Worm (Caenorhabditis elegans) whole organism, L2 larva: ENCODE results near the gene fbxa-11.

ENCODE experiments used
- F13H6.1 ChIP-seq: sonication (generic microtip); optimal IDR thresholded peaks from 2 replicates; lab custom pipeline; 2016; ENCODE audit warnings: missing genetic modification characterization, missing compliant biosample characterization
- ceh-82 ChIP-seq: fragments of 150-350 bp; optimal IDR thresholded peaks from 2 replicates; lab custom pipeline; 2014; ENCODE audit warnings: missing biosample characterization, missing genetic modification characterization
- elt-1 ChIP-seq: fragments of 150-350 bp; optimal IDR thresholded peaks from 2 replicates; lab custom pipeline; 2014; ENCODE audit warnings: missing biosample characterization, missing genetic modification characterization
- fos-1 ChIP-seq: fragments of 150-350 bp; optimal IDR thresholded peaks from 2 replicates; lab custom pipeline; 2014; ENCODE audit warnings: missing biosample characterization, missing genetic modification characterization
- lin-11 ChIP-seq: fragments of 150-350 bp; sonication (generic microtip); optimal IDR thresholded peaks from 2 replicates; lab custom pipeline; 2014; ENCODE audit warnings: missing biosample characterization, missing genetic modification characterization, inconsistent platforms, mixed read lengths
- lin-39 ChIP-seq: fragments of 150-350 bp; optimal IDR thresholded peaks from 2 replicates; lab custom pipeline; 2014; ENCODE audit warnings: missing biosample characterization, missing genetic modification reagents, missing genetic modification characterization
- mab-5 ChIP-seq: fragments of 150-350 bp; optimal IDR thresholded peaks from 2 replicates; lab custom pipeline; 2014; ENCODE audit warnings: missing biosample characterization, missing genetic modification characterization
- nhr-11 ChIP-seq: fragments of 150-350 bp; optimal IDR thresholded peaks from 2 replicates; lab custom pipeline; 2014; ENCODE audit warnings: missing biosample characterization, missing genetic modification characterization
- sem-4 ChIP-seq: fragments of 150-350 bp; optimal IDR thresholded peaks from 2 replicates; lab custom pipeline; 2014; ENCODE audit warnings: missing biosample characterization, missing genetic modification reagents, missing genetic modification characterization
- zag-1 ChIP-seq: fragments of 150-350 bp; optimal IDR thresholded peaks from 2 replicates; lab custom pipeline; 2014; ENCODE audit warnings: missing biosample characterization, missing genetic modification characterization
- ztf-1 ChIP-seq: fragments of 200-800 bp; sonication (Bioruptor generic); conservative IDR thresholded peaks from 2 replicates; pipeline ENCODE4 v1.3.6; 2022; ENCODE audit warnings: missing genetic modification characterization, missing compliant biosample characterization

ce11 chrIII:952184-952583, 1.5 kb downstream of the fbxa-11 start, which contains the start of gene fbxa-10:
- TF ChIP-seq elt-1 (tag; lab: Kevin White, UChicago) = no peak
- TF ChIP-seq mab-5 (tag; lab: Kevin White, UChicago) = no peak
- TF ChIP-seq ztf-1 (GFP tag; lab: Robert Waterston, UW) = no peak
- TF ChIP-seq F13H6.1 (tag; lab: Kevin White, UChicago) = no peak
- no peak for TF ChIP-seq lin-11 (tag; lab: Kevin White, UChicago)
- TF ChIP-seq sem-4 (tag; lab: Kevin White, UChicago) = no peak
- no peak for TF ChIP-seq ceh-82 (tag; lab: Kevin White, UChicago)
- no peak for TF ChIP-seq fos-1
- TF ChIP-seq nhr-11 (tag; lab: Kevin White, UChicago) = no peak
- no peak for TF ChIP-seq lin-39 (tag; lab: Kevin White, UChicago)
- no peak for TF ChIP-seq zag-1 (tag; lab: Kevin White, UChicago)
